Worm (Caenorhabditis elegans): ENCODE results near the gene rnf-5.
A peak's percentile ranks its signal among the peaks of the same experiment; 100 is the strongest.

Gene rnf-5

ce11 chrIII:4131814-4132555 is 34.7 kb downstream of the rnf-5 start:
- TF ChIP-seq unc-42 (tag; optimal IDR thresholded peaks at IDR 0.05) (peak; percentile 92), K09A11.1 (tag; optimal IDR thresholded peaks at IDR 0.05; ENCODE audit: insufficient read depth) (no peak), odd-2 (tag; optimal IDR thresholded peaks at IDR 0.05) (no peak), ceh-31 (tag; optimal IDR thresholded peaks at IDR 0.05) (peak; percentile 2), nfya-1 (tag; optimal IDR thresholded peaks at IDR 0.05) (peak; percentile 95), hlh-15 (tag; optimal IDR thresholded peaks at IDR 0.05) (no peak), ceh-48 (tag; optimal IDR thresholded peaks at IDR 0.05) (no peak), pax-1 (tag; optimal IDR thresholded peaks at IDR 0.05) (no peak)

DNA sequence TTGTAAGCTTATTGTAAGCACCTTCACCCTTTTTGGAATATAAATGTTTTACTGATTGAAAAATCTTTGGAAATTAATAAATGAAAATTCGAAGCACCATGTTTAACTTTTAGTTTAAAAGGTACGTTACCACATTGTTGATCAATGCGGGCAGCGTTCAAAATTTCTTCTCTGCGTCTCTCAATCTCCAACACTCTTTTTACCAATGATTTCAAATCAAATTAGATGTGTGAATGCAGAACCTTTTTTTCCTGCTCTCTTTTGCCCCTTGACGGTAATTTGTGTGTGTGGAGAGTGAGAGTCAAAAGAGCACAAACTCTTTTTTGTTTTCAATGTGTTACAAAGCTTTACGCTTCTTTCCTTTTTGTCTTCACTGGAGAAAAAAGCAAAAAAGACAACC is 42.7 kb downstream of the rnf-5 start:
- TF ChIP-seq pha-4 (tag; optimal IDR thresholded peaks at IDR 0.05) (no peak), F13H6.1 (tag; optimal IDR thresholded peaks at IDR 0.05) (no peak), ceh-31 (tag; optimal IDR thresholded peaks at IDR 0.05) (no peak), ceh-48 (tag; optimal IDR thresholded peaks at IDR 0.05) (no peak), ceh-24 (tag; optimal IDR thresholded peaks at IDR 0.05) (no peak), pat-9 (tag; optimal IDR thresholded peaks at IDR 0.05) (no peak), hlh-6 (tag; optimal IDR thresholded peaks at IDR 0.05) (no peak), npax-4 (tag; optimal IDR thresholded peaks at IDR 0.05) (no peak), ceh-2 (tag; optimal IDR thresholded peaks at IDR 0.05) (no peak), lim-6 (tag; optimal IDR thresholded peaks at IDR 0.05) (no peak), C38D4.7 (GFP tag; optimal IDR thresholded peaks at IDR 0.05) (no peak), C08G9.2 (tag; optimal IDR thresholded peaks at IDR 0.05) (no peak), zip-5 (tag; optimal IDR thresholded peaks at IDR 0.05) (no peak), pqm-1 (tag; optimal IDR thresholded peaks at IDR 0.05) (no peak), ttx-3 (tag; optimal IDR thresholded peaks at IDR 0.05) (no peak), ceh-14 (tag; optimal IDR thresholded peaks at IDR 0.05) (no peak), Y22D7AL.16 (tag; optimal IDR thresholded peaks at IDR 0.05) (no peak), dve-1 (tag; optimal IDR thresholded peaks at IDR 0.05) (no peak), ceh-34 (tag; optimal IDR thresholded peaks at IDR 0.05) (no peak), elt-4 (tag; optimal IDR thresholded peaks at IDR 0.05) (no peak)

ce11 chrIII:4123277-4123676 is 43.4 kb downstream of the rnf-5 start:
- no peak for TF ChIP-seq ceh-45 (GFP tag; IDR thresholded peaks at IDR 0.05)
- no peak for TF ChIP-seq unc-86 (tag; optimal IDR thresholded peaks at IDR 0.05)
- TF ChIP-seq unc-42 (tag; optimal IDR thresholded peaks at IDR 0.05) = peak; percentile 72

- peak; percentile 79 for TF ChIP-seq nfya-1 (tag; optimal IDR thresholded peaks at IDR 0.05)
- TF ChIP-seq T23F11.4 (GFP tag; optimal IDR thresholded peaks at IDR 0.05) = no peak
Measured at ce11 chrIII:4120386-4120785, 46.3 kb downstream of the rnf-5 start.

ce11 chrIII:4119736-4120135 is 46.9 kb downstream of the rnf-5 start:
- no peak for TF ChIP-seq hlh-15 (tag; optimal IDR thresholded peaks at IDR 0.05)
- peak; percentile 75 for TF ChIP-seq unc-42 (tag; optimal IDR thresholded peaks at IDR 0.05)

DNA sequence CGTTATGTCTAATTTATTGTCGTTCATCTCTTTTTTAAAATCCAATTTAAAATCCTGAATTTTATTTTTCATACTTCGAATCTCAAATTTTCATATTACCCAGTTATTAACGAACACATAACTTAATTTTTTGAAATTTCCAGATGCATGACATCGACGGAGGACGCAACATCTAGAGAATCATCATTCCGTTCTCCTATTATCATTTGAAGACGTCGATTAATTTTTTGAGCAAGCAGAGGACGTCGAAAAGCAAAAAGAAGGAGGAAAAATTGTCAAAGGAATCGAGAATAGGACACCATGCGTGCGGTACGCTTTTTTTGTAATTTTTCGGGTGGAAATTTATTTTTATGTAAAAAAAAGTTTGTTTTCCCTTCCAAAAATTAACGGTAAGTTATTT is 51.6 kb downstream of the rnf-5 start, which contains the start of gene unc-103:
Gene unc-103 (plus strand): TSS at position 301 of the 400 bp plus-strand sequence.
- TF ChIP-seq zip-5 (tag; optimal IDR thresholded peaks at IDR 0.05) (no peak), tbx-2 (tag; optimal IDR thresholded peaks at IDR 0.05) (no peak), mec-3 (tag; optimal IDR thresholded peaks at IDR 0.05; ENCODE audit: borderline replicate concordance) (no peak), K02D7.2 (tag; optimal IDR thresholded peaks at IDR 0.05) (no peak), ceh-6 (GFP tag; optimal IDR thresholded peaks at IDR 0.05) (no peak), ttx-3 (tag; optimal IDR thresholded peaks at IDR 0.05) (no peak), sox-2 (GFP tag; IDR thresholded peaks at IDR 0.05) (no peak), elt-4 (tag; optimal IDR thresholded peaks at IDR 0.05) (no peak), fkh-10 (GFP tag; optimal IDR thresholded peaks at IDR 0.05) (no peak), C38D4.7 (GFP tag; optimal IDR thresholded peaks at IDR 0.05) (no peak), hlh-15 (tag; optimal IDR thresholded peaks at IDR 0.05) (no peak), hlh-6 (tag; optimal IDR thresholded peaks at IDR 0.05) (no peak), ceh-24 (tag; optimal IDR thresholded peaks at IDR 0.05) (no peak), ceh-14 (tag; optimal IDR thresholded peaks at IDR 0.05) (no peak), ceh-31 (tag; optimal IDR thresholded peaks at IDR 0.05) (no peak), elt-2 (tag; optimal IDR thresholded peaks at IDR 0.05) (no peak), lin-11 (tag; optimal IDR thresholded peaks at IDR 0.05) (no peak), unc-42 (tag; optimal IDR thresholded peaks at IDR 0.05) (no peak)

Data from whole organism, late embryonic.